Worm (Caenorhabditis elegans) whole organism, late embryonic: Measurements from ENCODE around the gene fbxa-155.
"Not testable (repeated sequence)": the region's sequence is repeated elsewhere in the genome, so short reads cannot be mapped to it uniquely, and the experiment has no call there.

Source experiments
- C38D4.7 ChIP-seq: fragments of 200-800 bp; sonication (Bioruptor generic); optimal IDR thresholded peaks from 2 replicates; lab custom pipeline; 2018; ENCODE audit warnings: mild to moderate bottlenecking, missing genetic modification characterization, moderate library complexity, missing compliant biosample characterization
- F13H6.1 ChIP-seq: sonication (generic microtip); optimal IDR thresholded peaks from 2 replicates; lab custom pipeline; 2016; ENCODE audit warnings: missing genetic modification characterization, missing compliant biosample characterization
- K02D7.2 ChIP-seq: sonication (generic microtip); optimal IDR thresholded peaks from 2 replicates; lab custom pipeline; 2017; ENCODE audit warnings: mild to moderate bottlenecking, missing genetic modification characterization, missing compliant biosample characterization
- T23F11.4 ChIP-seq: fragments of 200-800 bp; sonication (Bioruptor generic); optimal IDR thresholded peaks from 2 replicates; lab custom pipeline; 2018; ENCODE audit warnings: mild to moderate bottlenecking, missing genetic modification characterization, missing compliant biosample characterization
- ama-1 ChIP-seq: fragments of 150-350 bp; optimal IDR thresholded peaks from 2 replicates; lab custom pipeline; 2014
- ceh-2 ChIP-seq: sonication (generic microtip); optimal IDR thresholded peaks from 2 replicates; lab custom pipeline; 2016; ENCODE audit warnings: missing genotype, missing genetic modification characterization, missing compliant biosample characterization
- ceh-30 ChIP-seq: fragments of 150-350 bp; optimal IDR thresholded peaks from 2 replicates; lab custom pipeline; 2014; ENCODE audit warnings: missing biosample characterization, missing genetic modification characterization
- ceh-48 ChIP-seq: sonication (generic microtip); optimal IDR thresholded peaks from 2 replicates; lab custom pipeline; 2016; ENCODE audit warnings: missing genetic modification characterization, inconsistent platforms, missing compliant biosample characterization
- ceh-9 ChIP-seq: sonication (generic microtip); optimal IDR thresholded peaks from 2 replicates; lab custom pipeline; 2016; ENCODE audit warnings: mild to moderate bottlenecking, missing genetic modification characterization, inconsistent platforms, missing compliant biosample characterization
- dmd-4 ChIP-seq: sonication (generic microtip); optimal IDR thresholded peaks from 2 replicates; lab custom pipeline; 2016; ENCODE audit warnings: borderline replicate concordance, missing genetic modification characterization, missing compliant biosample characterization
- elt-2 ChIP-seq: sonication (generic microtip); optimal IDR thresholded peaks from 2 replicates; lab custom pipeline; 2016; ENCODE audit warnings: missing genetic modification reagents, missing genetic modification characterization, missing compliant biosample characterization
- elt-4 ChIP-seq: sonication (generic microtip); optimal IDR thresholded peaks from 2 replicates; lab custom pipeline; 2016; ENCODE audit warnings: missing genetic modification characterization, missing compliant biosample characterization
- eyg-1 ChIP-seq: sonication (generic microtip); optimal IDR thresholded peaks from 2 replicates; lab custom pipeline; 2016; ENCODE audit warnings: missing genotype, missing genetic modification characterization, missing compliant biosample characterization
- fax-1 ChIP-seq: sonication (generic microtip); optimal IDR thresholded peaks from 2 replicates; lab custom pipeline; 2016; ENCODE audit warnings: missing genotype, missing genetic modification characterization, missing compliant biosample characterization
- fkh-6 ChIP-seq: sonication (generic microtip); optimal IDR thresholded peaks from 2 replicates; lab custom pipeline; 2016; ENCODE audit warnings: missing genetic modification characterization, missing compliant biosample characterization
- gmeb-2 ChIP-seq: sonication (generic microtip); optimal IDR thresholded peaks from 2 replicates; lab custom pipeline; 2016; ENCODE audit warnings: missing genetic modification characterization, inconsistent platforms, missing compliant biosample characterization
- hlh-30 ChIP-seq: sonication (generic microtip); optimal IDR thresholded peaks from 2 replicates; lab custom pipeline; 2017; ENCODE audit warnings: antibody characterized with exemption, missing genetic modification characterization, missing compliant biosample characterization; ENCODE audit not compliant: insufficient read depth
- hlh-6 ChIP-seq: sonication (generic microtip); optimal IDR thresholded peaks from 2 replicates; lab custom pipeline; 2016; ENCODE audit warnings: missing genotype, missing genetic modification characterization, missing compliant biosample characterization
- lim-6 ChIP-seq: sonication (generic microtip); optimal IDR thresholded peaks from 2 replicates; lab custom pipeline; 2016; ENCODE audit warnings: missing genetic modification characterization, missing compliant biosample characterization
- lin-11 ChIP-seq: fragments of 200-800 bp; sonication (Bioruptor generic); optimal IDR thresholded peaks from 2 replicates; lab custom pipeline; 2018; ENCODE audit warnings: mild to moderate bottlenecking, missing genetic modification characterization, missing compliant biosample characterization
- mec-3 ChIP-seq: sonication (generic microtip); optimal IDR thresholded peaks from 2 replicates; lab custom pipeline; 2016; ENCODE audit warnings: borderline replicate concordance, missing genetic modification characterization, missing compliant biosample characterization
- nfya-1 ChIP-seq: sonication (generic microtip); optimal IDR thresholded peaks from 2 replicates; lab custom pipeline; 2017; ENCODE audit warnings: missing genetic modification characterization, mild to moderate bottlenecking, missing compliant biosample characterization, antibody characterized with exemption, moderate library complexity
- nhr-232 ChIP-seq: sonication (generic microtip); optimal IDR thresholded peaks from 2 replicates; lab custom pipeline; 2016; ENCODE audit warnings: missing genetic modification characterization, missing compliant biosample characterization
- pag-3 ChIP-seq: sonication (generic microtip); optimal IDR thresholded peaks from 2 replicates; lab custom pipeline; 2016; ENCODE audit warnings: missing compliant biosample characterization, missing genetic modification characterization, borderline replicate concordance
- pha-2 ChIP-seq: sonication (generic microtip); optimal IDR thresholded peaks from 2 replicates; lab custom pipeline; 2017; ENCODE audit warnings: mild to moderate bottlenecking, missing genetic modification characterization, missing compliant biosample characterization
- pha-4 ChIP-seq: fragments of 150-350 bp; optimal IDR thresholded peaks from 2 replicates; lab custom pipeline; 2018; ENCODE audit warnings: missing biosample characterization, missing genetic modification reagents, missing genetic modification characterization
- pqm-1 ChIP-seq: sonication (generic microtip); optimal IDR thresholded peaks from 2 replicates; lab custom pipeline; 2016; ENCODE audit warnings: missing genetic modification characterization, missing compliant biosample characterization
- pros-1 ChIP-seq: fragments of 150-350 bp; optimal IDR thresholded peaks from 2 replicates; lab custom pipeline; 2014; ENCODE audit warnings: missing biosample characterization, missing genetic modification reagents, missing genetic modification characterization
- ref-2 ChIP-seq: sonication (generic microtip); optimal IDR thresholded peaks from 2 replicates; lab custom pipeline; 2016; ENCODE audit warnings: missing genetic modification characterization, missing compliant biosample characterization
- sox-2 ChIP-seq: fragments of 200-800 bp; sonication (Bioruptor generic); IDR thresholded peaks from 2 replicates; pipeline ENCODE4 v1.3.6; 2022; ENCODE audit warnings: missing genetic modification reagents, missing genetic modification characterization, missing compliant biosample characterization
- sox-4 ChIP-seq: sonication (generic microtip); optimal IDR thresholded peaks from 2 replicates; lab custom pipeline; 2017; ENCODE audit warnings: mild to moderate bottlenecking, missing genetic modification characterization, inconsistent platforms, missing compliant biosample characterization
- ttx-3 ChIP-seq: sonication (generic microtip); optimal IDR thresholded peaks from 2 replicates; lab custom pipeline; 2016; ENCODE audit warnings: missing genetic modification reagents, missing genetic modification characterization, missing compliant biosample characterization
- unc-3 ChIP-seq, 2 experiments: fragments of 200-800 bp in 1 of 2; sonication (Bioruptor generic) in 1 of 2; sonication (generic microtip) in 1 of 2; conservative IDR thresholded peaks in 1 of 2; optimal IDR thresholded peaks in 1 of 2; 2 replicates each; pipeline versions ENCODE4 v1.3.6 to Lab custom; 2016 to 2022; ENCODE audit warnings: missing compliant biosample characterization in 2 of 2, missing genetic modification characterization in 2 of 2, missing genetic modification reagents in 1 of 2
- unc-42 ChIP-seq: sonication (generic microtip); optimal IDR thresholded peaks from 2 replicates; lab custom pipeline; 2016; ENCODE audit warnings: missing genotype, missing genetic modification characterization, missing compliant biosample characterization
- unc-86 ChIP-seq: sonication (generic microtip); optimal IDR thresholded peaks from 2 replicates; lab custom pipeline; 2016; ENCODE audit warnings: missing genetic modification characterization, missing compliant biosample characterization
- ztf-16 ChIP-seq: sonication (generic microtip); optimal IDR thresholded peaks from 2 replicates; lab custom pipeline; 2017; ENCODE audit warnings: missing genetic modification characterization, missing compliant biosample characterization

The fbxa-155 gene

DNA sequence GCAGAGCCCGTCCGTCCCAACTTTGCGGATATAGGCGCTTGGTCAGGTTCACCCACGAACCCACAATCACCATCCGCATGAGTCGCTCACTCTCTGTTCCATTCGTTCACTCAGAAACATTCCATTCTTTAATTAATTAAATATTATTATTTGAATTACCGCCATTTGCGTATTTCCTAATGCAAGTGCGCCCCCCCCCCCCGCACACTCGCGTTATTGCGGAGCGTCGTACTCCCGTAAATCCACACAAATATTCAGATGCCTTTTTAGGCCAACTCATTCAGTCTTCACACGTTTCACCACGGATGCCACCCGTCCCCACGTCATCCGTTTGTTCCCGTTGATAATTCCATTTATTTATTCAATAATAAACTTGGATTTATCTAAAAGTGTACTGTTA, 40.3 kb upstream of the fbxa-155 start, which contains the start of gene T16G12.3:
TSS of gene T16G12.3 (plus strand) at position 301 of the 400 bp plus-strand sequence.
- TF ChIP-seq K02D7.2 (tag; lab: Kevin White, UChicago); ceh-48; ztf-16: not testable (repeated sequence)

DNA sequence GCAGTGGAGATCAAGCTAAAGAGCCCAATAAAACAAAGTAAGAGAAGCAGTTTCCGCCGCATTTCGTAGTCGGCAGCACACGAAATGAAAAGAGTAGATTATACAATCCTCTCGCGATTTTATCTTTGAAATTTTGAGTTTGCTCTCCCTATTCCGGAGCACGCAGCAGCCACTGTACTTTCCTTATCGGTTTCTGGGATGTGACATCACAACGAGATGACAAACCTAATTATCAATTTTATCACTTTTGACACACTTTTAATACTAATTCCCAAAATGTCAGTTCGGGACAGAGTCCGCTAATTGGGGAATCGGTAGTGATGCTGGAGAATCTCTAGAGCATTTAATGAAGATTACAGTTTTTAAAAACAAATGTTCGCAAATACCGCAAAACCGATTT, 39.7 kb upstream of the fbxa-155 start, which contains the start of gene T16G12.1:
TSS of gene T16G12.1 (minus strand) at position 176 of the 400 bp plus-strand sequence.
- peak; percentile 53 for TF ChIP-seq elt-2
- no peak for TF ChIP-seq unc-86 (tag; lab: Kevin White, UChicago)

DNA sequence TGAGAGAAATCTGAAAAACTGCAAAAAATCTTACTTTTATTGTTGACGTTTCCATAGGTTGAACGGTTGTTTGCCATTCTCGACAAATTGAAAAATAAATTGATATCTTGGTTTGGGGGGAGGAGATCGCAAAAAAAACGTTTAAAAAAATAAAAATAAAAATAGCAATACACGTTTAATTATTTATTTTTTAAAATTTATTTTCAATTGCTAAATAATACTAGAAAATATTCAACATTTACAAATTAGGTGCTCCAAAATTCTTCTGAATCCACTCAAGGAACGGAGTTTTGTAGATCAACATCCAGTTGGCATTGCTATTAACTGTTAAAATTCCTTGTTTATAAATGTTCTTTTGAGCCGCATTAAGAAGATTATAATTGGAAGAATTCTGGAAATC, 30.0 kb upstream of the fbxa-155 start, which contains the start of gene T16G12.7:
TSS of gene T16G12.7 (minus strand) at position 101 of the 400 bp plus-strand sequence.
- no peak for TF ChIP-seq unc-42 (tag; lab: Kevin White, UChicago)
- no peak for TF ChIP-seq unc-86 (tag; lab: Kevin White, UChicago)
- no peak for TF ChIP-seq mec-3 (tag; lab: Kevin White, UChicago)
- no peak for TF ChIP-seq ceh-30 (tag; lab: Kevin White, UChicago)
- TF ChIP-seq pros-1 (tag; lab: Kevin White, UChicago): no peak

DNA sequence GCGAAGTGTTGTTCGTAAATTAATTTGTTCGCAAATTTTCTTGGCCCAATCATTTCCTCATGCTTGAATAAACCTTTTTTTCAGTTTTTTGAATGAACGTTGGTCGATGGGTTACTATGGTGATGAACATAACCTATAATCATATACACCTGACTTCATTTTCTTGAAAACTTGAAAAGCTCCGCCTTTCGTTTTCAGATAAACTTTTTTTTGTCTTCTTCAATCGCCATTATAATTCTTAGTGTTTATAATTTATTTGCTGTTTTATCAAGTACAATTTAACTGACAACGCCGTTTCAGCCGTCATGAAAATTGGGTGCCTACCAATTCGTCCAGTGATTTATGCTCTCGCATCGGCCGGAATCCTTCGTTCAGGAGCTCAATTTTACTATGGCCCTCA, 27.1 kb upstream of the fbxa-155 start, which contains the start of gene M04D8.7:
TSS of gene M04D8.7 (plus strand) at position 301 of the 400 bp plus-strand sequence.
- no peak for TF ChIP-seq ama-1
- TF ChIP-seq pag-3 (tag; lab: Kevin White, UChicago): no peak
- TF ChIP-seq mec-3 (tag; lab: Kevin White, UChicago): no peak
- TF ChIP-seq sox-2 (GFP tag; lab: Robert Waterston, UW): no peak
- TF ChIP-seq pqm-1 (tag; lab: Kevin White, UChicago): no peak
- no peak for TF ChIP-seq T23F11.4 (GFP tag; lab: Kevin White, UChicago)
- TF ChIP-seq pha-2 (tag; lab: Kevin White, UChicago): no peak
- no peak for TF ChIP-seq ref-2 (tag; lab: Kevin White, UChicago)
- no peak for TF ChIP-seq pha-4 (tag; lab: Kevin White, UChicago)
- TF ChIP-seq fax-1 (tag; lab: Kevin White, UChicago): no peak

DNA sequence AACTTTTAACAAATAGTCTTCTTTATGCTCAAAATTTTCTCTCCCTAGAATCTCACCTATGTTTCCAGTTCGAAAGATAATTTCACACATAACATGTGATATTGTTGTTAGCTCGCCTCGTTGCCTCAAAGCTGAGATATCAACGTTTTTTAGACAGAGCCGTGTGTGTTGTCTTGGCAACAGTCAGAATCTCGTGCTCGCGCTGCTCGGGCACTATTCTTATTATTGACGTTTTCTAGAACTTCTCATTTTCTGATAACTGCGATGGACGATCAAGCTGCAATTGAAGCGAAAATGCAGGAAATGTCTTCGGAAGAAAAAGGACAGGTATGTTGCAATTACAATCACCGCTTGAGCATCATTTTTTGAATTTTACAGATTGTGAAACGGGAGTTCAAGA, 25.8 kb upstream of the fbxa-155 start, which contains the start of gene xbx-3:
TSS of gene xbx-3 (plus strand) at position 163 of the 400 bp plus-strand sequence.
- TF ChIP-seq ceh-9 (tag; lab: Kevin White, UChicago): no peak
- TF ChIP-seq F13H6.1 (tag; lab: Kevin White, UChicago): no peak
- no peak for TF ChIP-seq hlh-6 (tag; lab: Kevin White, UChicago)
- TF ChIP-seq ama-1: no peak
- TF ChIP-seq hlh-30 (tag; lab: Kevin White, UChicago): no peak
- TF ChIP-seq fax-1 (tag; lab: Kevin White, UChicago): no peak
- no peak for TF ChIP-seq T23F11.4 (GFP tag; lab: Kevin White, UChicago)
- TF ChIP-seq pqm-1 (tag; lab: Kevin White, UChicago): no peak
- no peak for TF ChIP-seq pha-4 (tag; lab: Kevin White, UChicago)
- TF ChIP-seq ceh-2 (tag; lab: Kevin White, UChicago): no peak
- no peak for TF ChIP-seq ttx-3 (tag; lab: Kevin White, UChicago)
- TF ChIP-seq pha-2 (tag; lab: Kevin White, UChicago): no peak
- TF ChIP-seq lim-6 (tag; lab: Kevin White, UChicago): no peak
- TF ChIP-seq lin-11 (tag; lab: Kevin White, UChicago): no peak
- no peak for TF ChIP-seq eyg-1 (tag; lab: Kevin White, UChicago)
- no peak for TF ChIP-seq nfya-1 (tag; lab: Kevin White, UChicago)
- TF ChIP-seq elt-4 (tag; lab: Kevin White, UChicago): no peak

DNA sequence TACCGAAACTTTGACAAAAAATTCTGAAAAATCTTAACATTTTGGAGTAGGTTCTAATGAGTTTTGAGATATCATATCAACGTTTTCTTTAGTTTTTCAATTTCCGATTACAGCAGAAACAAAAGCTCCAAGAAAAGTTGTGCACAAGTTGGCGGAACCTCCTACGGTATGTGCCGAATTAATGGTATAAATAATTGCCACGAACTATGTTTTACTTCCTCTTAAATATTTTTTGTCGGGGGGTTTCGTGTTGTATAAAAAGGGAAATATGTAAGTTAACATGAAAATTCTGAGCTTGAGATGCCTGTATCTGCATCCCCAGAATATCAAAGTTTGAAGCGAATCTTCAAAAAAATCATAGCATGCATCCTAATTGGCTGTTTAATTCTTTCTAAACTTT, 23.9 kb upstream of the fbxa-155 start, which contains the start of gene M04D8.8:
TSS of gene M04D8.8 (plus strand) at position 301 of the 400 bp plus-strand sequence.
- no peak for TF ChIP-seq gmeb-2
- TF ChIP-seq T23F11.4 (GFP tag; lab: Kevin White, UChicago): no peak
- no peak for TF ChIP-seq C38D4.7 (GFP tag; lab: Kevin White, UChicago)
- TF ChIP-seq nhr-232 (tag; lab: Kevin White, UChicago): no peak
- TF ChIP-seq fkh-6 (tag; lab: Kevin White, UChicago): no peak
- TF ChIP-seq dmd-4 (tag; lab: Kevin White, UChicago): no peak
- no peak for TF ChIP-seq unc-3 (GFP tag; conservative IDR thresholded peaks at IDR 0.05; lab: Robert Waterston, UW)
- no peak for TF ChIP-seq unc-3 (tag; optimal IDR thresholded peaks at IDR 0.05; lab: Kevin White, UChicago)
- TF ChIP-seq sox-4: no peak
- TF ChIP-seq F13H6.1 (tag; lab: Kevin White, UChicago): no peak
- TF ChIP-seq ceh-48: no peak
- no peak for TF ChIP-seq elt-4 (tag; lab: Kevin White, UChicago)
